Worm (Caenorhabditis elegans): ENCODE data around the gene Y54G11A.3.

DNA sequence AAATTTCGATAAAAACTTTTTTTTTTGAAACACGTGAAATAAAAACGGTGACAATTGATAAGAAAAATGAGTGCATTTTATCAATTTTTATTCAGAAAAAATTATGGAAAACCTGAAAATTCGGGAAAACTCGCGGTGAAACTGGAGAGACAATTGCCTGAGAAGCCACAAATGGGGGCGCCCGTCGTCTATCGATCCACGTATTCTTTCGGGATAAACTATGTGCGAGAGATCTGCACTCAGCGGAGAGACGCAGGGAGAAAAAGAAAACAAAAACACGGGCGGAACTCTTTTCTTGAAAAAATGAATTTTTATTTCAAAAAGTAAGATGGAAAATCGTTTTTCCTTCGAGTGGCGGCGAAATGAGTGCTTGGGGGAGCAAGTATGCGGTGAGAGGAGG, 42.5 kb upstream of the Y54G11A.3 start, which contains the start of gene men-1:
- TF ChIP-seq skn-1 (tag; optimal IDR thresholded peaks at IDR 0.05) (no peak), ama-1 (optimal IDR thresholded peaks at IDR 0.05) (no peak), ZK546.5 (tag; optimal IDR thresholded peaks at IDR 0.05) (no peak), unc-62 (GFP tag; optimal IDR thresholded peaks at IDR 0.05) (no peak)
